Worm (Caenorhabditis elegans) whole organism, dauer: ENCODE results near the gene K01A2.5.

Experiments used
- unc-62 ChIP-seq: sonication (generic microtip); optimal IDR thresholded peaks from 2 replicates; lab custom pipeline; 2017; ENCODE audit warnings: missing biosample characterization, missing genetic modification reagents, missing genetic modification characterization

K01A2.5 gene

ce11 chrII:300977-301772 lies at the start of gene K01A2.5:
K01A2.5 (plus strand) TSS chrII:301273.
- no peak for TF ChIP-seq unc-62 (GFP tag; lab: Kevin White, UChicago)

ce11 chrII:255124-255523 lies 45.9 kb upstream of the K01A2.5 start:
- no peak for TF ChIP-seq unc-62 (GFP tag; lab: Kevin White, UChicago)

ce11 chrII:257519-257918 lies 43.6 kb upstream of the K01A2.5 start, which contains the start of gene cat-2:
cat-2 (plus strand) TSS chrII:257819.
- no peak for TF ChIP-seq unc-62 (GFP tag; lab: Kevin White, UChicago)

- no peak for TF ChIP-seq unc-62 (GFP tag; lab: Kevin White, UChicago)
These were observed 37.5 kb upstream of the K01A2.5 start, which contains the start of gene scc-2 for ce11 chrII:263563-263962. scc-2 (minus strand) TSS chrII:263663.

ce11 chrII:264053-264452 lies 37.0 kb upstream of the K01A2.5 start, which contains the start of gene B0432.14:
B0432.14 (plus strand) TSS chrII:264353.
- no peak for TF ChIP-seq unc-62 (GFP tag; lab: Kevin White, UChicago)

- TF ChIP-seq unc-62 (GFP tag; lab: Kevin White, UChicago): no peak
These were observed 27.2 kb upstream of the K01A2.5 start, which contains the start of gene B0432.7 for ce11 chrII:273872-274271. B0432.7 (minus strand) TSS chrII:273972.

ce11 chrII:278636-279035 lies 22.4 kb upstream of the K01A2.5 start, which contains the start of gene B0432.8:
B0432.8 (minus strand) TSS chrII:278736.
- TF ChIP-seq unc-62 (GFP tag; lab: Kevin White, UChicago): no peak

ce11 chrII:282483-282882 lies 18.6 kb upstream of the K01A2.5 start, which contains the start of gene trul-1:
trul-1 (minus strand) TSS chrII:282583.
- no peak for TF ChIP-seq unc-62 (GFP tag; lab: Kevin White, UChicago)

ce11 chrII:283594-283993 lies 17.5 kb upstream of the K01A2.5 start, which contains the start of gene B0432.9:
B0432.9 (minus strand) TSS chrII:283694.
- TF ChIP-seq unc-62 (GFP tag; lab: Kevin White, UChicago): no peak

- TF ChIP-seq unc-62 (GFP tag; lab: Kevin White, UChicago): no peak
These were observed 15.2 kb upstream of the K01A2.5 start, which contains the start of gene B0432.10 for ce11 chrII:285627-286550. B0432.10 (minus strand) TSS chrII:286275.

ce11 chrII:286551-286724 lies 14.6 kb upstream of the K01A2.5 start, which contains the start of gene misc-1:
misc-1 (plus strand) TSS chrII:286625.
- no peak for TF ChIP-seq unc-62 (GFP tag; lab: Kevin White, UChicago)

- no peak for TF ChIP-seq unc-62 (GFP tag; lab: Kevin White, UChicago)
These were observed 12.3 kb upstream of the K01A2.5 start, which contains the start of gene mrpl-41 for ce11 chrII:288705-289205. mrpl-41 (plus strand) TSS chrII:288939.

ce11 chrII:290282-290681 lies 10.8 kb upstream of the K01A2.5 start, which contains the start of gene djr-1.1:
djr-1.1 (plus strand) TSS chrII:290582.
- TF ChIP-seq unc-62 (GFP tag; lab: Kevin White, UChicago): no peak

- no peak for TF ChIP-seq unc-62 (GFP tag; lab: Kevin White, UChicago)
These were observed 6.5 kb upstream of the K01A2.5 start, which contains the start of gene B0432.11 for ce11 chrII:294606-295005. B0432.11 (minus strand) TSS chrII:294706.

ce11 chrII:296911-297440 lies 4.1 kb upstream of the K01A2.5 start, which contains the start of the genes clec-117 and B0432.1:
clec-117 (minus strand) TSS chrII:297011.
B0432.1 (plus strand) TSS chrII:297390.
- no peak for TF ChIP-seq unc-62 (GFP tag; lab: Kevin White, UChicago)
